Fruit fly (Drosophila melanogaster) S2 (cell line): ENCODE measurements around the gene Cul5.

Experiments
- CG8478 ChIP-seq: fragments of >200 bp; optimal IDR thresholded peaks from 2 replicates; lab custom pipeline; 2018
- CTCF ChIP-seq, 2 experiments: fragments of >200 bp; optimal IDR thresholded peaks; 2 replicates each; lab custom pipeline; 2018

- no peak for TF ChIP-seq CG8478 (lab: Kevin White, UChicago)
- no peak for TF ChIP-seq CTCF (optimal IDR thresholded peaks at IDR 0.05; lab: Kevin White, UChicago)
Measured at dm6 chr3R:29033909-29034629, 28.7 kb downstream of the Cul5 start, which contains the start of the genes beta4GalNAcTB and Cpsf100.
